Worm (Caenorhabditis elegans) whole organism, L3 larva: ENCODE measurements around the gene Y40B10A.9.

ENCODE experiments used
- R02D3.7 ChIP-seq: fragments of 150-350 bp; optimal IDR thresholded peaks from 2 replicates; lab custom pipeline; 2014; ENCODE audit warnings: missing biosample characterization, missing genetic modification characterization
- ZK546.5 ChIP-seq: sonication (generic microtip); optimal IDR thresholded peaks from 2 replicates; lab custom pipeline; 2017; ENCODE audit warnings: missing biosample characterization, missing genetic modification characterization
- aly-2 ChIP-seq: fragments of 150-350 bp; optimal IDR thresholded peaks from 2 replicates; lab custom pipeline; 2014; ENCODE audit warnings: missing biosample characterization, missing genetic modification characterization
- ama-1 ChIP-seq: fragments of 150-350 bp; optimal IDR thresholded peaks from 2 replicates; lab custom pipeline; 2018
- ceh-16 ChIP-seq: sonication (generic microtip); optimal IDR thresholded peaks from 2 replicates; lab custom pipeline; 2017; ENCODE audit warnings: missing biosample characterization, missing genetic modification characterization
- ceh-28 ChIP-seq: fragments of 150-350 bp; optimal IDR thresholded peaks from 2 replicates; lab custom pipeline; 2014; ENCODE audit warnings: missing biosample characterization, missing genetic modification reagents, missing genetic modification characterization
- ceh-9 ChIP-seq: sonication (generic microtip); optimal IDR thresholded peaks from 2 replicates; lab custom pipeline; 2018; ENCODE audit warnings: missing biosample characterization, missing genetic modification characterization
- daf-12 ChIP-seq: fragments of 150-350 bp; optimal IDR thresholded peaks from 2 replicates; lab custom pipeline; 2014; ENCODE audit warnings: missing biosample characterization, missing genetic modification reagents, missing genetic modification characterization
- egl-27 ChIP-seq: sonication (generic microtip); optimal IDR thresholded peaks from 4 replicates; lab custom pipeline; 2017; ENCODE audit warnings: missing biosample characterization, missing genetic modification reagents, missing genetic modification characterization
- egl-5 ChIP-seq: fragments of 150-350 bp; optimal IDR thresholded peaks from 2 replicates; lab custom pipeline; 2017; ENCODE audit warnings: missing biosample characterization, missing genetic modification reagents, missing genetic modification characterization, inconsistent platforms
- elt-1 ChIP-seq: fragments of 150-350 bp; optimal IDR thresholded peaks from 2 replicates; lab custom pipeline; 2014; ENCODE audit warnings: missing biosample characterization, missing genetic modification characterization
- elt-2 ChIP-seq: sonication (generic microtip); optimal IDR thresholded peaks from 2 replicates; lab custom pipeline; 2016; ENCODE audit warnings: missing genetic modification reagents, mild to moderate bottlenecking, missing genetic modification characterization, missing compliant biosample characterization
- elt-3 ChIP-seq, 3 experiments: fragments of 150-350 bp in 1 of 3; sonication (generic microtip) in 2 of 3; optimal IDR thresholded peaks; 2 replicates in 2 of 3; 4 replicates in 1 of 3; lab custom pipeline; 2014 to 2017; ENCODE audit warnings: missing biosample characterization in 3 of 3, missing genetic modification characterization in 3 of 3
- eor-1 ChIP-seq, 2 experiments: fragments of 150-350 bp; optimal IDR thresholded peaks; 2 replicates each; lab custom pipeline; 2014 to 2018; ENCODE audit warnings: missing biosample characterization in 2 of 2, missing genetic modification characterization in 2 of 2
- fkh-10 ChIP-seq: sonication (generic microtip); optimal IDR thresholded peaks from 2 replicates; lab custom pipeline; 2017; ENCODE audit warnings: missing biosample characterization, missing genetic modification reagents, missing genetic modification characterization
- fos-1 ChIP-seq: fragments of 150-350 bp; optimal IDR thresholded peaks from 2 replicates; lab custom pipeline; 2014; ENCODE audit warnings: missing biosample characterization, missing genetic modification characterization
- hmg-11 ChIP-seq: sonication (generic microtip); optimal IDR thresholded peaks from 2 replicates; lab custom pipeline; 2016; ENCODE audit warnings: missing genetic modification characterization, missing compliant biosample characterization
- lin-15B ChIP-seq: fragments of 150-350 bp; optimal IDR thresholded peaks from 2 replicates; lab custom pipeline; 2014; ENCODE audit warnings: missing biosample characterization, missing genetic modification characterization
- lin-39 ChIP-seq: fragments of 150-350 bp; optimal IDR thresholded peaks from 2 replicates; lab custom pipeline; 2018; ENCODE audit warnings: missing biosample characterization, missing genetic modification reagents, missing genetic modification characterization
- mdl-1 ChIP-seq: fragments of 150-350 bp; optimal IDR thresholded peaks from 2 replicates; lab custom pipeline; 2014; ENCODE audit warnings: missing biosample characterization, missing genetic modification characterization
- mml-1 ChIP-seq: fragments of 150-350 bp; sonication (generic microtip); optimal IDR thresholded peaks from 3 replicates; lab custom pipeline; 2014; ENCODE audit warnings: missing biosample characterization, missing genetic modification characterization
- nfya-1 ChIP-seq: sonication (generic microtip); optimal IDR thresholded peaks from 2 replicates; lab custom pipeline; 2017; ENCODE audit warnings: missing genetic modification characterization, mild to moderate bottlenecking, missing compliant biosample characterization, antibody characterized with exemption, moderate library complexity; ENCODE audit not compliant: insufficient read depth
- nhr-11 ChIP-seq: fragments of 150-350 bp; optimal IDR thresholded peaks from 2 replicates; lab custom pipeline; 2014; ENCODE audit warnings: missing biosample characterization, missing genetic modification characterization
- nhr-23 ChIP-seq: fragments of 150-350 bp; optimal IDR thresholded peaks from 2 replicates; lab custom pipeline; 2014; ENCODE audit warnings: missing biosample characterization, missing genetic modification reagents, missing genetic modification characterization
- nhr-237 ChIP-seq: fragments of 150-350 bp; optimal IDR thresholded peaks from 2 replicates; lab custom pipeline; 2014; ENCODE audit warnings: missing biosample characterization, missing genetic modification characterization
- nhr-25 ChIP-seq: sonication (generic microtip); optimal IDR thresholded peaks from 2 replicates; lab custom pipeline; 2017; ENCODE audit warnings: missing biosample characterization, missing genetic modification characterization
- nhr-28 ChIP-seq: fragments of 150-350 bp; optimal IDR thresholded peaks from 2 replicates; lab custom pipeline; 2014; ENCODE audit warnings: missing biosample characterization, missing genetic modification characterization
- nhr-43 ChIP-seq: sonication (generic microtip); optimal IDR thresholded peaks from 2 replicates; lab custom pipeline; 2016; ENCODE audit warnings: mild to moderate bottlenecking, missing genetic modification characterization, missing compliant biosample characterization; ENCODE audit not compliant: poor library complexity, severe bottlenecking
- nhr-67 ChIP-seq: fragments of 150-350 bp; optimal IDR thresholded peaks from 2 replicates; lab custom pipeline; 2014; ENCODE audit warnings: missing biosample characterization, missing genetic modification characterization
- nhr-76 ChIP-seq: fragments of 150-350 bp; sonication (generic microtip); optimal IDR thresholded peaks from 5 replicates; lab custom pipeline; 2014; ENCODE audit warnings: missing biosample characterization, missing genetic modification characterization
- nhr-77 ChIP-seq: fragments of 150-350 bp; optimal IDR thresholded peaks from 2 replicates; lab custom pipeline; 2014; ENCODE audit warnings: missing biosample characterization, missing genetic modification characterization
- pha-4 ChIP-seq: fragments of 150-350 bp; optimal IDR thresholded peaks from 2 replicates; lab custom pipeline; 2014; ENCODE audit warnings: missing biosample characterization, missing genetic modification reagents, missing genetic modification characterization
- sea-2 ChIP-seq: fragments of 150-350 bp; sonication (generic microtip); optimal IDR thresholded peaks from 4 replicates; lab custom pipeline; 2014; ENCODE audit warnings: missing biosample characterization, missing genetic modification reagents, missing genetic modification characterization
- snpc-4 ChIP-seq: fragments of 150-350 bp; optimal IDR thresholded peaks from 2 replicates; lab custom pipeline; 2014; ENCODE audit warnings: missing biosample characterization, missing genetic modification characterization
- tbx-2 ChIP-seq: sonication (generic microtip); optimal IDR thresholded peaks from 2 replicates; lab custom pipeline; 2016; ENCODE audit warnings: mild to moderate bottlenecking, missing genetic modification characterization, missing compliant biosample characterization
- unc-62 ChIP-seq: fragments of 150-350 bp; sonication (generic microtip); optimal IDR thresholded peaks from 4 replicates; lab custom pipeline; 2014; ENCODE audit warnings: missing biosample characterization, missing genetic modification reagents, missing genetic modification characterization

Gene Y40B10A.9

ce11 chrV:2076043-2076442, 3.3 kb upstream of the Y40B10A.9 start:
- TF ChIP-seq sea-2 (GFP tag; lab: Kevin White, UChicago) (no peak), lin-39 (tag; lab: Kevin White, UChicago) (peak; percentile 53)

- peak; percentile 21 for TF ChIP-seq ama-1 (lab: Kevin White, UChicago)
- TF ChIP-seq nhr-28 (tag; lab: Kevin White, UChicago), result no peak
These were observed 3.8 kb downstream of the Y40B10A.9 start for ce11 chrV:2068728-2069443.

- TF ChIP-seq hmg-11 (tag; lab: Kevin White, UChicago) (peak; percentile 25), ceh-28 (tag; lab: Kevin White, UChicago) (peak; percentile 10), eor-1 (tag; optimal IDR thresholded peaks at IDR 0.05; lab: Kevin White, UChicago) (no peak), fkh-10 (GFP tag; lab: Kevin White, UChicago) (no peak), lin-39 (tag; lab: Kevin White, UChicago) (peak; percentile 56), nhr-25 (peak; percentile 94), egl-5 (peak; percentile 20), pha-4 (tag; lab: Kevin White, UChicago) (peak; percentile 11), lin-15B (tag; lab: Kevin White, UChicago) (peak; percentile 3), nfya-1 (tag; lab: Kevin White, UChicago) (peak; percentile 55), nhr-23 (peak; percentile 12), nhr-76 (no peak), snpc-4 (peak; percentile 24)
- TF ChIP-seq, all 47 proteins: peak for 10
These were observed 4.7 kb downstream of the Y40B10A.9 start, which contains the start of gene lbp-9 for ce11 chrV:2067985-2068499. TSS of gene lbp-9 (plus strand) at chrV:2068449.

ce11 chrV:2067419-2067818, 5.3 kb downstream of the Y40B10A.9 start:
- no peak for TF ChIP-seq nhr-76
- no peak for TF ChIP-seq mml-1
- no peak for TF ChIP-seq nhr-43 (tag; lab: Kevin White, UChicago)

- TF ChIP-seq hmg-11 (tag; lab: Kevin White, UChicago) (peak; percentile 34), nfya-1 (tag; lab: Kevin White, UChicago) (peak; percentile 18), elt-2 (tag; lab: Kevin White, UChicago) (peak; percentile 59), nhr-25 (no peak)
These were observed 5.9 kb downstream of the Y40B10A.9 start, which contains the start of gene nhr-86 for ce11 chrV:2066780-2067179. TSS of gene nhr-86 (minus strand) at chrV:2066850.

- TF ChIP-seq ceh-9 (tag; lab: Kevin White, UChicago) (no peak), ceh-16 (tag; lab: Kevin White, UChicago) (no peak), elt-1 (tag; lab: Kevin White, UChicago) (no peak), fos-1 (tag; lab: Kevin White, UChicago) (no peak), nhr-237 (tag; lab: Kevin White, UChicago) (no peak), mml-1 (no peak), R02D3.7 (no peak), mdl-1 (tag; lab: Kevin White, UChicago) (no peak), egl-27 (tag; lab: Kevin White, UChicago) (no peak)
These were observed 15.4 kb downstream of the Y40B10A.9 start, which contains the start of gene comt-3 for ce11 chrV:2057324-2057723. TSS of gene comt-3 (plus strand) at chrV:2057537.

- TF ChIP-seq ZK546.5 (tag; lab: Kevin White, UChicago), result no peak
- TF ChIP-seq nhr-25, result no peak
- TF ChIP-seq snpc-4, result no peak
- no peak for TF ChIP-seq ama-1 (lab: Kevin White, UChicago)
- TF ChIP-seq elt-3 (tag; optimal IDR thresholded peaks at IDR 0.05; lab: Kevin White, UChicago), result no peak
- TF ChIP-seq lin-39 (tag; lab: Kevin White, UChicago), result no peak
- no peak for TF ChIP-seq egl-27 (tag; lab: Kevin White, UChicago)
- no peak for TF ChIP-seq ceh-9 (tag; lab: Kevin White, UChicago)
- no peak for TF ChIP-seq nhr-11 (tag; lab: Kevin White, UChicago)
- no peak for TF ChIP-seq fkh-10 (GFP tag; lab: Kevin White, UChicago)
- TF ChIP-seq nhr-76, result peak; percentile 25
- TF ChIP-seq nhr-77, result no peak
- TF ChIP-seq pha-4 (tag; lab: Kevin White, UChicago), result peak; percentile 58
- no peak for TF ChIP-seq sea-2 (GFP tag; lab: Kevin White, UChicago)
- no peak for TF ChIP-seq elt-1 (tag; lab: Kevin White, UChicago)
- TF ChIP-seq hmg-11 (tag; lab: Kevin White, UChicago), result no peak
- peak; percentile 8 for TF ChIP-seq lin-15B (tag; lab: Kevin White, UChicago)
- no peak for TF ChIP-seq tbx-2 (tag; lab: Kevin White, UChicago)
- TF ChIP-seq daf-12, result no peak
- no peak for TF ChIP-seq nhr-67 (tag; lab: Kevin White, UChicago)
- no peak for TF ChIP-seq aly-2 (tag; lab: Kevin White, UChicago)
- no peak for TF ChIP-seq unc-62 (GFP tag; lab: Kevin White, UChicago)
These were observed 16.8 kb downstream of the Y40B10A.9 start for ce11 chrV:2055765-2056504.
